Worm (Caenorhabditis elegans) whole organism, mixed stage, embryonic: ENCODE data around the gene srd-40.

Source experiments
- blmp-1 ChIP-seq: fragments of 150-350 bp; optimal IDR thresholded peaks from 2 replicates; lab custom pipeline; 2014; ENCODE audit warnings: missing biosample characterization, missing genetic modification characterization
- drap-1 ChIP-seq: fragments of 200-800 bp; sonication (Bioruptor generic); optimal IDR thresholded peaks from 3 replicates; lab custom pipeline; 2018; ENCODE audit warnings: mild to moderate bottlenecking, missing genetic modification characterization, missing compliant biosample characterization
- elt-1 ChIP-seq: sonication (generic microtip); optimal IDR thresholded peaks from 2 replicates; lab custom pipeline; 2017; ENCODE audit warnings: missing genetic modification characterization, mild to moderate bottlenecking, missing compliant biosample characterization, antibody characterized with exemption, moderate library complexity, borderline replicate concordance; ENCODE audit not compliant: insufficient read depth
- flh-1 ChIP-seq: fragments of 200-800 bp; sonication (Bioruptor generic); optimal IDR thresholded peaks from 2 replicates; lab custom pipeline; 2018; ENCODE audit warnings: mild to moderate bottlenecking, missing genetic modification characterization, moderate library complexity, missing compliant biosample characterization
- hlh-1 ChIP-seq: fragments of 150-350 bp; optimal IDR thresholded peaks from 2 replicates; lab custom pipeline; 2014; ENCODE audit warnings: missing biosample characterization, missing genetic modification reagents, missing genetic modification characterization
- lsy-2 ChIP-seq: fragments of 150-350 bp; optimal IDR thresholded peaks from 2 replicates; lab custom pipeline; 2014; ENCODE audit warnings: missing biosample characterization, missing genetic modification characterization
- mep-1 ChIP-seq: fragments of 150-350 bp; optimal IDR thresholded peaks from 2 replicates; lab custom pipeline; 2017; ENCODE audit warnings: missing biosample characterization, missing genetic modification reagents, missing genetic modification characterization, inconsistent platforms
- nhr-12 ChIP-seq: fragments of 150-350 bp; optimal IDR thresholded peaks from 2 replicates; lab custom pipeline; 2014; ENCODE audit warnings: missing biosample characterization, missing genetic modification characterization
- nhr-237 ChIP-seq: fragments of 150-350 bp; optimal IDR thresholded peaks from 2 replicates; lab custom pipeline; 2014; ENCODE audit warnings: missing biosample characterization, missing genetic modification characterization
- nhr-76 ChIP-seq: sonication (generic microtip); optimal IDR thresholded peaks from 2 replicates; lab custom pipeline; 2017; ENCODE audit warnings: missing biosample characterization, missing genetic modification characterization
- pha-4 ChIP-seq: fragments of 150-350 bp; optimal IDR thresholded peaks from 2 replicates; lab custom pipeline; 2018; ENCODE audit warnings: missing biosample characterization, missing genetic modification reagents, missing genetic modification characterization
- unc-62 ChIP-seq: fragments of 150-350 bp; optimal IDR thresholded peaks from 2 replicates; lab custom pipeline; 2014; ENCODE audit warnings: missing biosample characterization, missing genetic modification reagents, missing genetic modification characterization
- zip-8 ChIP-seq: fragments of 150-350 bp; optimal IDR thresholded peaks from 2 replicates; lab custom pipeline; 2014; ENCODE audit warnings: missing biosample characterization, missing genetic modification characterization
- ztf-11 ChIP-seq: fragments of 150-350 bp; optimal IDR thresholded peaks from 2 replicates; lab custom pipeline; 2014; ENCODE audit warnings: missing biosample characterization, missing genetic modification characterization

- TF ChIP-seq blmp-1 (tag; lab: Kevin White, UChicago), result no peak
- TF ChIP-seq nhr-76 (tag; lab: Kevin White, UChicago), result no peak
- no peak for TF ChIP-seq elt-1 (tag; lab: Kevin White, UChicago)
- TF ChIP-seq nhr-237 (tag; lab: Kevin White, UChicago), result no peak
- no peak for TF ChIP-seq nhr-12 (tag; lab: Kevin White, UChicago)
- TF ChIP-seq lsy-2, result no peak
- TF ChIP-seq pha-4 (tag; lab: Kevin White, UChicago), result no peak
- no peak for TF ChIP-seq unc-62 (GFP tag; lab: Kevin White, UChicago)
- no peak for TF ChIP-seq flh-1
- TF ChIP-seq drap-1 (GFP tag; lab: Kevin White, UChicago), result no peak
- no peak for TF ChIP-seq mep-1 (tag; lab: Kevin White, UChicago)
- no peak for TF ChIP-seq hlh-1 (tag; lab: Kevin White, UChicago)
- no peak for TF ChIP-seq ztf-11 (tag; lab: Kevin White, UChicago)
- no peak for TF ChIP-seq zip-8 (tag; lab: Kevin White, UChicago)
Observed at ce11 chrX:12298324-12298723, 25.2 kb upstream of the srd-40 start, which contains the start of gene W06D11.3.
